Worm (Caenorhabditis elegans) whole organism, L4 larva: ENCODE data around the gene K01F9.2.

Source experiments
- D1046.2 ChIP-seq: fragments of 200-800 bp; sonication (Bioruptor generic); IDR thresholded peaks from 2 replicates; pipeline ENCODE4 v1.3.6; 2022; ENCODE audit warnings: missing genetic modification characterization, missing compliant biosample characterization
- F26F4.8 ChIP-seq: fragments of 200-800 bp; sonication (Bioruptor generic); conservative IDR thresholded peaks from 2 replicates; pipeline ENCODE4 v1.3.6; 2022; ENCODE audit warnings: missing genetic modification characterization, missing compliant biosample characterization
- F44E2.7 ChIP-seq: fragments of 200-800 bp; sonication (Bioruptor generic); IDR thresholded peaks from 2 replicates; pipeline ENCODE4 v2.1.2; 2022; ENCODE audit warnings: missing genetic modification characterization, missing compliant biosample characterization
- T20F7.1 ChIP-seq: fragments of 200-800 bp; sonication (Bioruptor generic); optimal IDR thresholded peaks from 2 replicates; lab custom pipeline; 2018; ENCODE audit warnings: mild to moderate bottlenecking, missing genetic modification characterization, missing compliant biosample characterization
- T26A8.4 ChIP-seq: fragments of 200-800 bp; sonication (Bioruptor generic); IDR thresholded peaks from 2 replicates; pipeline ENCODE4 v1.3.6; 2022; ENCODE audit warnings: missing genetic modification characterization, missing compliant biosample characterization
- Y75B8A.6 ChIP-seq: fragments of 200-800 bp; sonication (Bioruptor generic); IDR thresholded peaks from 2 replicates; pipeline ENCODE4 v1.3.6; 2022; ENCODE audit warnings: missing genetic modification reagents, missing genetic modification characterization, missing compliant biosample characterization
- ZK337.2 ChIP-seq: fragments of 200-800 bp; sonication (Bioruptor generic); IDR thresholded peaks from 2 replicates; pipeline ENCODE4 v1.3.6; 2022; ENCODE audit warnings: missing genetic modification reagents, missing genetic modification characterization, missing compliant biosample characterization
- ZK546.5 ChIP-seq, 2 experiments: sonication (generic microtip); optimal IDR thresholded peaks; 2 replicates each; lab custom pipeline; 2017; ENCODE audit warnings: missing biosample characterization in 2 of 2, missing genetic modification characterization in 2 of 2
- aha-1 ChIP-seq: fragments of 150-350 bp; peaks from one replicate; lab custom pipeline; 2014; ENCODE audit warnings: missing biosample characterization, missing genetic modification characterization
- ama-1 ChIP-seq: fragments of 150-350 bp; optimal IDR thresholded peaks from 2 replicates; lab custom pipeline; 2014; ENCODE audit warnings: inconsistent platforms, mixed read lengths
- arid-1 ChIP-seq: fragments of 200-800 bp; sonication (Bioruptor generic); conservative IDR thresholded peaks from 2 replicates; pipeline ENCODE4 v1.3.6; 2022; ENCODE audit warnings: missing genetic modification reagents, missing genetic modification characterization, missing compliant biosample characterization
- ceh-20 ChIP-seq: fragments of 200-800 bp; sonication (Bioruptor generic); IDR thresholded peaks from 2 replicates; pipeline ENCODE4 v1.3.6; 2022; ENCODE audit warnings: missing genetic modification reagents, missing genetic modification characterization, missing compliant biosample characterization
- ceh-28 ChIP-seq: fragments of 150-350 bp; optimal IDR thresholded peaks from 2 replicates; lab custom pipeline; 2014; ENCODE audit warnings: missing biosample characterization, missing genetic modification reagents, missing genetic modification characterization
- ceh-32 ChIP-seq: sonication (generic microtip); optimal IDR thresholded peaks from 2 replicates; lab custom pipeline; 2016; ENCODE audit warnings: mild to moderate bottlenecking, missing genetic modification characterization, missing compliant biosample characterization; ENCODE audit not compliant: poor library complexity
- ceh-44 ChIP-seq: fragments of 200-800 bp; sonication (Bioruptor generic); IDR thresholded peaks from 2 replicates; pipeline ENCODE4 v1.3.6; 2022; ENCODE audit warnings: missing genetic modification reagents, missing genetic modification characterization, missing compliant biosample characterization
- ces-1 ChIP-seq: fragments of 150-350 bp; sonication (generic microtip); optimal IDR thresholded peaks from 4 replicates; lab custom pipeline; 2014; ENCODE audit warnings: missing biosample characterization, missing genetic modification reagents, missing genetic modification characterization
- cey-2 ChIP-seq: sonication (generic microtip); optimal IDR thresholded peaks from 3 replicates; lab custom pipeline; 2017; ENCODE audit warnings: missing genetic modification characterization, mild to moderate bottlenecking, missing compliant biosample characterization, antibody characterized with exemption, borderline replicate concordance; ENCODE audit not compliant: insufficient read depth
- ctbp-1 ChIP-seq: fragments of 200-800 bp; sonication (Bioruptor generic); IDR thresholded peaks from 2 replicates; pipeline ENCODE4 v1.3.6; 2022; ENCODE audit warnings: missing genetic modification reagents, missing genetic modification characterization, missing compliant biosample characterization
- daf-12 ChIP-seq: fragments of 150-350 bp; optimal IDR thresholded peaks from 2 replicates; lab custom pipeline; 2014; ENCODE audit warnings: missing biosample characterization, missing genetic modification reagents, missing genetic modification characterization
- daf-19 ChIP-seq: fragments of 200-800 bp; sonication (Bioruptor generic); conservative IDR thresholded peaks from 2 replicates; pipeline ENCODE4 v1.3.6; 2022; ENCODE audit warnings: missing genetic modification characterization, missing compliant biosample characterization
- fos-1 ChIP-seq: fragments of 150-350 bp; optimal IDR thresholded peaks from 2 replicates; lab custom pipeline; 2014; ENCODE audit warnings: missing biosample characterization, missing genetic modification characterization
- hlh-30 ChIP-seq: sonication (generic microtip); optimal IDR thresholded peaks from 2 replicates; lab custom pipeline; 2017; ENCODE audit warnings: antibody characterized with exemption, mild to moderate bottlenecking, missing genetic modification characterization, missing compliant biosample characterization; ENCODE audit not compliant: insufficient read depth
- hmg-1.1 ChIP-seq: fragments of 200-800 bp; sonication (Bioruptor generic); IDR thresholded peaks from 2 replicates; pipeline ENCODE4 v1.3.6; 2022; ENCODE audit warnings: missing genetic modification reagents, missing genetic modification characterization, missing compliant biosample characterization
- lin-1 ChIP-seq: fragments of 200-800 bp; sonication (Bioruptor generic); IDR thresholded peaks from 2 replicates; pipeline ENCODE4 v1.3.6; 2022; ENCODE audit warnings: missing genetic modification reagents, missing genetic modification characterization, missing compliant biosample characterization
- lin-15B ChIP-seq: fragments of 150-350 bp; sonication (generic microtip); optimal IDR thresholded peaks from 3 replicates; lab custom pipeline; 2014; ENCODE audit warnings: missing biosample characterization, missing genetic modification characterization
- lin-38 ChIP-seq: fragments of 200-800 bp; sonication (Bioruptor generic); IDR thresholded peaks from 2 replicates; pipeline ENCODE4 v1.3.6; 2022; ENCODE audit warnings: missing genetic modification reagents, missing genetic modification characterization, missing compliant biosample characterization
- lin-39 ChIP-seq: fragments of 150-350 bp; optimal IDR thresholded peaks from 2 replicates; lab custom pipeline; 2014; ENCODE audit warnings: missing biosample characterization, missing genetic modification reagents, missing genetic modification characterization
- lir-3 ChIP-seq: sonication (generic microtip); optimal IDR thresholded peaks from 2 replicates; lab custom pipeline; 2016; ENCODE audit warnings: mild to moderate bottlenecking, missing genetic modification characterization, missing compliant biosample characterization
- lsy-2 ChIP-seq, 2 experiments: fragments of 150-350 bp in 1 of 2; sonication (generic microtip) in 1 of 2; optimal IDR thresholded peaks; 2 replicates each; lab custom pipeline; 2014 to 2017; ENCODE audit warnings: missing biosample characterization in 2 of 2, missing genetic modification characterization in 2 of 2
- madf-9 ChIP-seq: fragments of 200-800 bp; sonication (Bioruptor generic); conservative IDR thresholded peaks from 2 replicates; pipeline ENCODE4 v1.3.6; 2022; ENCODE audit warnings: missing genetic modification reagents, missing genetic modification characterization, missing compliant biosample characterization
- mdl-1 ChIP-seq, 2 experiments: fragments of 150-350 bp in 1 of 2; sonication (generic microtip) in 1 of 2; optimal IDR thresholded peaks; 2 replicates each; lab custom pipeline; 2014 to 2017; ENCODE audit warnings: missing biosample characterization in 2 of 2, missing genetic modification characterization in 2 of 2
- mdt-29 ChIP-seq: fragments of 200-800 bp; sonication (Bioruptor generic); IDR thresholded peaks from 2 replicates; pipeline ENCODE4 v1.3.6; 2022; ENCODE audit warnings: missing genetic modification reagents, missing genetic modification characterization, missing compliant biosample characterization
- mep-1 ChIP-seq: fragments of 150-350 bp; sonication (generic microtip); optimal IDR thresholded peaks from 3 replicates; lab custom pipeline; 2014; ENCODE audit warnings: missing biosample characterization, missing genetic modification characterization
- mxl-2 ChIP-seq: fragments of 200-800 bp; sonication (Bioruptor generic); conservative IDR thresholded peaks from 2 replicates; pipeline ENCODE4 v1.3.6; 2022; ENCODE audit warnings: missing genetic modification reagents, missing genetic modification characterization, missing compliant biosample characterization
- nhr-10 ChIP-seq: fragments of 150-350 bp; optimal IDR thresholded peaks from 2 replicates; lab custom pipeline; 2014; ENCODE audit warnings: missing biosample characterization, missing genetic modification characterization
- nhr-11 ChIP-seq: fragments of 150-350 bp; optimal IDR thresholded peaks from 2 replicates; lab custom pipeline; 2014; ENCODE audit warnings: missing biosample characterization, missing genetic modification characterization
- nhr-111 ChIP-seq: fragments of 200-800 bp; sonication (Bioruptor generic); optimal IDR thresholded peaks from 2 replicates; lab custom pipeline; 2018; ENCODE audit warnings: mild to moderate bottlenecking, missing genetic modification characterization, missing compliant biosample characterization
- nhr-41 ChIP-seq: fragments of 200-800 bp; sonication (Bioruptor generic); IDR thresholded peaks from 2 replicates; pipeline ENCODE4 v1.3.6; 2022; ENCODE audit warnings: missing genetic modification reagents, missing genetic modification characterization, missing compliant biosample characterization
- nhr-6 ChIP-seq: fragments of 150-350 bp; optimal IDR thresholded peaks from 2 replicates; lab custom pipeline; 2014; ENCODE audit warnings: missing biosample characterization, missing genetic modification characterization
- nhr-76 ChIP-seq: fragments of 150-350 bp; optimal IDR thresholded peaks from 2 replicates; lab custom pipeline; 2014; ENCODE audit warnings: missing biosample characterization, missing genetic modification characterization
- nhr-77 ChIP-seq: fragments of 150-350 bp; optimal IDR thresholded peaks from 2 replicates; lab custom pipeline; 2014; ENCODE audit warnings: missing biosample characterization, missing genetic modification characterization
- rbr-2 ChIP-seq: sonication (generic microtip); optimal IDR thresholded peaks from 2 replicates; lab custom pipeline; 2016; ENCODE audit warnings: missing genotype, missing genetic modification characterization, missing compliant biosample characterization
- saeg-2 ChIP-seq: fragments of 200-800 bp; sonication (Bioruptor generic); IDR thresholded peaks from 2 replicates; pipeline ENCODE4 v1.3.6; 2022; ENCODE audit warnings: missing genetic modification reagents, missing genetic modification characterization, missing compliant biosample characterization
- sdz-12 ChIP-seq: fragments of 200-800 bp; sonication (Bioruptor generic); optimal IDR thresholded peaks from 2 replicates; lab custom pipeline; 2018; ENCODE audit warnings: mild to moderate bottlenecking, missing genetic modification characterization, missing compliant biosample characterization
- skn-1 ChIP-seq: fragments of 150-350 bp; optimal IDR thresholded peaks from 2 replicates; lab custom pipeline; 2014; ENCODE audit warnings: missing biosample characterization, missing genetic modification characterization
- snpc-1.2 ChIP-seq: fragments of 200-800 bp; sonication (Bioruptor generic); IDR thresholded peaks from 2 replicates; pipeline ENCODE4 v1.3.6; 2022; ENCODE audit warnings: missing genetic modification reagents, missing genetic modification characterization, missing compliant biosample characterization
- unc-130 ChIP-seq: sonication (generic microtip); optimal IDR thresholded peaks from 2 replicates; lab custom pipeline; 2016; ENCODE audit warnings: missing genetic modification reagents, missing genetic modification characterization, missing compliant biosample characterization
- unc-39 ChIP-seq: sonication (generic microtip); optimal IDR thresholded peaks from 2 replicates; lab custom pipeline; 2017; ENCODE audit warnings: missing biosample characterization, missing genetic modification characterization
- vab-7 ChIP-seq: fragments of 200-800 bp; sonication (Bioruptor generic); IDR thresholded peaks from 2 replicates; pipeline ENCODE4 v1.3.6; 2022; ENCODE audit warnings: missing genetic modification reagents, missing genetic modification characterization, missing compliant biosample characterization
- zag-1 ChIP-seq: fragments of 150-350 bp; optimal IDR thresholded peaks from 2 replicates; lab custom pipeline; 2014; ENCODE audit warnings: missing biosample characterization, missing genetic modification characterization
- zfp-2 ChIP-seq: sonication (generic microtip); optimal IDR thresholded peaks from 2 replicates; lab custom pipeline; 2016; ENCODE audit warnings: mild to moderate bottlenecking, missing genetic modification characterization, missing compliant biosample characterization
- zfp-3 ChIP-seq: fragments of 200-800 bp; sonication (Bioruptor generic); conservative IDR thresholded peaks from 2 replicates; pipeline ENCODE4 v1.3.6; 2022; ENCODE audit warnings: missing genetic modification reagents, missing genetic modification characterization, missing compliant biosample characterization
- zip-11 ChIP-seq: fragments of 200-800 bp; sonication (Bioruptor generic); IDR thresholded peaks from 2 replicates; pipeline ENCODE4 v1.3.6; 2022; ENCODE audit warnings: missing genetic modification characterization, missing compliant biosample characterization

The K01F9.2 gene

DNA sequence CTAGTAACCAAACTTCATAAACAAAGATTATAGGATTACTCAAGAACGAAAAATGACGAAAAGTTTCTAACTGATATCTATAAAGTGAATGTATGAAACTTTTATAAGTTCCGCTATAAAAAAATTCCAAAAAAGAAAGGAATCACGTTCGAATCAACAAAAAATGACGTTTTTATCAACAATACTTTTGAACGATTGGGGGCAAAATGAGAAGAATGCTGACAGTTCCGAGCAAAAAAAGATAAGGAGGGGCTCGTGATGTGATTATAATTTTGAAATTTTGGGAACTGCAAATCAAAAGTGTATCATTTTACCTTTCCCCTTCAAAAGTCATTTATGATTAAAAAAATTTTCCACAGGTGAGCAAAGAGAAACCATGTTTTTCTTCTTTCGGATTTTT lies 2.0 kb upstream of the K01F9.2 start (continued):
- TF ChIP-seq zfp-2 (no peak), snpc-1.2 (GFP tag; lab: Robert Waterston, UW) (no peak), F44E2.7 (no peak), zfp-3 (GFP tag; lab: Robert Waterston, UW) (no peak), ceh-44 (no peak), ceh-28 (tag; lab: Kevin White, UChicago) (no peak), unc-130 (GFP tag; lab: Kevin White, UChicago) (no peak), arid-1 (GFP tag; lab: Robert Waterston, UW) (no peak), nhr-10 (tag; lab: Kevin White, UChicago) (no peak), ceh-20 (GFP tag; lab: Robert Waterston, UW) (no peak), mdt-29 (GFP tag; lab: Robert Waterston, UW) (no peak), D1046.2 (GFP tag; lab: Robert Waterston, UW) (no peak), hmg-1.1 (GFP tag; lab: Robert Waterston, UW) (no peak), lsy-2 (tag; optimal IDR thresholded peaks at IDR 0.05; lab: Kevin White, UChicago) (no peak), cey-2 (no peak), nhr-77 (peak; percentile 83), nhr-41 (no peak), T26A8.4 (GFP tag; lab: Robert Waterston, UW) (no peak), zag-1 (tag; lab: Kevin White, UChicago) (no peak), skn-1 (tag; lab: Kevin White, UChicago) (no peak), ZK546.5 (tag; optimal IDR thresholded peaks at IDR 0.05; lab: Kevin White, UChicago) (no peak), nhr-11 (tag; lab: Kevin White, UChicago) (no peak), aha-1 (tag; lab: Kevin White, UChicago) (peak; percentile 26), vab-7 (GFP tag; lab: Robert Waterston, UW) (no peak), daf-12 (tag; lab: Kevin White, UChicago) (no peak), ama-1 (no peak), mdl-1 (tag; optimal IDR thresholded peaks at IDR 0.05; lab: Kevin White, UChicago) (peak in 1 of 2 experiments; percentile 40), saeg-2 (GFP tag; lab: Robert Waterston, UW) (no peak), F26F4.8 (GFP tag; lab: Robert Waterston, UW) (no peak), lin-1 (no peak), daf-19 (GFP tag; lab: Robert Waterston, UW) (no peak), lin-15B (no peak), rbr-2 (no peak), nhr-111 (GFP tag; lab: Kevin White, UChicago) (no peak), sdz-12 (no peak), unc-39 (tag; lab: Kevin White, UChicago) (no peak), ceh-32 (tag; lab: Kevin White, UChicago) (no peak), madf-9 (GFP tag; lab: Robert Waterston, UW) (no peak), ces-1 (GFP tag; lab: Kevin White, UChicago) (no peak), lir-3 (tag; lab: Kevin White, UChicago) (no peak), mep-1 (tag; lab: Kevin White, UChicago) (peak; percentile 43), lin-39 (tag; lab: Kevin White, UChicago) (no peak), hlh-30 (peak; percentile 29), nhr-76 (no peak), mxl-2 (GFP tag; lab: Robert Waterston, UW) (no peak), fos-1 (tag; lab: Kevin White, UChicago) (no peak), nhr-6 (tag; lab: Kevin White, UChicago) (no peak), Y75B8A.6 (no peak), lin-38 (GFP tag; lab: Robert Waterston, UW) (no peak; the same call in 1 of the 2 replicates), ZK337.2 (GFP tag; lab: Robert Waterston, UW) (no peak), ctbp-1 (no peak), T20F7.1 (GFP tag; lab: Kevin White, UChicago) (peak; percentile 7), zip-11 (GFP tag; lab: Robert Waterston, UW) (no peak)
